Worm (Caenorhabditis elegans) whole organism, L1 larva: ENCODE data around the gene smf-1.

Source experiments
- F16B12.6 ChIP-seq: fragments of 150-350 bp; optimal IDR thresholded peaks from 2 replicates; lab custom pipeline; 2014; ENCODE audit warnings: missing biosample characterization, missing genetic modification characterization
- Y116A8C.19 ChIP-seq: sonication (generic microtip); optimal IDR thresholded peaks from 2 replicates; lab custom pipeline; 2016; ENCODE audit warnings: missing compliant biosample characterization, missing genetic modification characterization, borderline replicate concordance
- ama-1 ChIP-seq: fragments of 150-350 bp; optimal IDR thresholded peaks from 2 replicates; lab custom pipeline; 2014
- blmp-1 ChIP-seq: fragments of 150-350 bp; optimal IDR thresholded peaks from 2 replicates; lab custom pipeline; 2014; ENCODE audit warnings: missing biosample characterization, missing genetic modification characterization
- ceh-8 ChIP-seq: fragments of 200-800 bp; sonication (Bioruptor generic); optimal IDR thresholded peaks from 2 replicates; lab custom pipeline; 2018; ENCODE audit warnings: mild to moderate bottlenecking, missing genetic modification characterization, moderate library complexity, missing compliant biosample characterization
- ceh-82 ChIP-seq, 3 experiments: fragments of 150-350 bp in 1 of 3; sonication (generic microtip) in 2 of 3; optimal IDR thresholded peaks; 2 replicates each; lab custom pipeline; 2014 to 2017; ENCODE audit warnings: missing biosample characterization in 3 of 3, missing genetic modification characterization in 3 of 3
- dpl-1 ChIP-seq, 3 experiments: fragments of 150-350 bp in 2 of 3; sonication (generic microtip) in 1 of 3; optimal IDR thresholded peaks; 2 replicates each; lab custom pipeline; 2014 to 2017; ENCODE audit warnings: missing biosample characterization in 3 of 3, missing genetic modification characterization in 3 of 3, missing genetic modification reagents in 3 of 3
- efl-1 ChIP-seq, 4 experiments: fragments of 150-350 bp; optimal IDR thresholded peaks in 3 of 4; peaks in 1 of 4; 1 replicate in 1 of 4; 2 replicates in 3 of 4; lab custom pipeline; 2014; ENCODE audit warnings: missing biosample characterization in 2 of 4, missing genetic modification characterization in 2 of 4, missing genetic modification reagents in 2 of 4
- efl-3 ChIP-seq: fragments of 200-800 bp; sonication (Bioruptor generic); optimal IDR thresholded peaks from 2 replicates; lab custom pipeline; 2018; ENCODE audit warnings: mild to moderate bottlenecking, missing genetic modification characterization, missing compliant biosample characterization
- egl-13 ChIP-seq: sonication (generic microtip); optimal IDR thresholded peaks from 2 replicates; lab custom pipeline; 2016; ENCODE audit warnings: missing genotype, missing genetic modification reagents, missing genetic modification characterization, missing compliant biosample characterization
- elt-2 ChIP-seq: sonication (generic microtip); optimal IDR thresholded peaks from 2 replicates; lab custom pipeline; 2016; ENCODE audit warnings: missing genetic modification characterization, mild to moderate bottlenecking, inconsistent platforms, missing compliant biosample characterization, missing genetic modification reagents
- elt-3 ChIP-seq, 6 experiments: fragments of 150-350 bp in 1 of 6; sonication (generic microtip); optimal IDR thresholded peaks; 2 replicates each; lab custom pipeline; 2017 to 2018; ENCODE audit warnings: missing biosample characterization in 6 of 6, missing genetic modification characterization in 6 of 6, inconsistent platforms in 1 of 6
- ets-5 ChIP-seq: fragments of 200-800 bp; sonication (Bioruptor generic); IDR thresholded peaks from 2 replicates; pipeline ENCODE4 v1.3.6; 2022; ENCODE audit warnings: missing genetic modification characterization, missing compliant biosample characterization
- fkh-10 ChIP-seq: sonication (generic microtip); optimal IDR thresholded peaks from 2 replicates; lab custom pipeline; 2017; ENCODE audit warnings: missing biosample characterization, missing genetic modification reagents, missing genetic modification characterization
- fkh-4 ChIP-seq: sonication (generic microtip); optimal IDR thresholded peaks from 2 replicates; lab custom pipeline; 2016; ENCODE audit warnings: missing compliant biosample characterization, missing genetic modification characterization, borderline replicate concordance
- grh-1 ChIP-seq: fragments of 200-800 bp; sonication (Bioruptor generic); IDR thresholded peaks from 2 replicates; pipeline ENCODE4 v1.3.6; 2022; ENCODE audit warnings: missing genetic modification reagents, missing genetic modification characterization, missing compliant biosample characterization
- hpl-2 ChIP-seq: fragments of 150-350 bp; optimal IDR thresholded peaks from 2 replicates; lab custom pipeline; 2014; ENCODE audit warnings: missing biosample characterization, missing genetic modification reagents, missing genetic modification characterization
- isw-1 ChIP-seq: fragments of 200-800 bp; sonication (Bioruptor generic); IDR thresholded peaks from 2 replicates; pipeline ENCODE4 v1.3.6; 2022; ENCODE audit warnings: missing genetic modification characterization, missing compliant biosample characterization
- jun-1 ChIP-seq: fragments of 150-350 bp; optimal IDR thresholded peaks from 2 replicates; lab custom pipeline; 2014; ENCODE audit warnings: missing biosample characterization, missing genetic modification reagents, missing genetic modification characterization
- lin-13 ChIP-seq: fragments of 150-350 bp; optimal IDR thresholded peaks from 2 replicates; lab custom pipeline; 2014; ENCODE audit warnings: missing biosample characterization, missing genetic modification reagents, missing genetic modification characterization
- lin-14 ChIP-seq: fragments of 200-800 bp; sonication (Bioruptor generic); optimal IDR thresholded peaks from 2 replicates; lab custom pipeline; 2018; ENCODE audit warnings: mild to moderate bottlenecking, missing genetic modification characterization, moderate library complexity, missing compliant biosample characterization
- lin-15B ChIP-seq: fragments of 150-350 bp; sonication (generic microtip); optimal IDR thresholded peaks from 3 replicates; lab custom pipeline; 2014; ENCODE audit warnings: missing biosample characterization, missing genetic modification characterization
- lin-35 ChIP-seq, 2 experiments: fragments of 150-350 bp; optimal IDR thresholded peaks; 2 replicates each; lab custom pipeline; 2014; ENCODE audit warnings: missing biosample characterization in 2 of 2, missing genetic modification characterization in 2 of 2, missing genetic modification reagents in 2 of 2
- mdl-1 ChIP-seq, 2 experiments: fragments of 150-350 bp; optimal IDR thresholded peaks; 2 replicates each; lab custom pipeline; 2014 to 2017; ENCODE audit warnings: missing biosample characterization in 2 of 2, missing genetic modification characterization in 2 of 2, inconsistent platforms in 1 of 2
- mep-1 ChIP-seq: fragments of 150-350 bp; optimal IDR thresholded peaks from 2 replicates; lab custom pipeline; 2014; ENCODE audit warnings: missing biosample characterization, missing genetic modification characterization
- nhr-12 ChIP-seq: sonication (generic microtip); optimal IDR thresholded peaks from 2 replicates; lab custom pipeline; 2017; ENCODE audit warnings: missing biosample characterization, missing genetic modification characterization
- nhr-19 ChIP-seq: fragments of 200-800 bp; sonication (Bioruptor generic); conservative IDR thresholded peaks from 2 replicates; pipeline ENCODE4 v1.3.6; 2022; ENCODE audit warnings: missing genetic modification characterization, missing compliant biosample characterization
- nhr-20 ChIP-seq: sonication (generic microtip); optimal IDR thresholded peaks from 2 replicates; lab custom pipeline; 2016; ENCODE audit warnings: mild to moderate bottlenecking, missing genetic modification characterization, missing compliant biosample characterization
- nhr-47 ChIP-seq: sonication (generic microtip); optimal IDR thresholded peaks from 2 replicates; lab custom pipeline; 2016; ENCODE audit warnings: mild to moderate bottlenecking, missing genetic modification characterization, moderate library complexity, missing compliant biosample characterization
- nhr-71 ChIP-seq: sonication (generic microtip); optimal IDR thresholded peaks from 2 replicates; lab custom pipeline; 2016; ENCODE audit warnings: mild to moderate bottlenecking, missing genetic modification characterization, moderate library complexity, missing compliant biosample characterization
- nhr-76 ChIP-seq: sonication (generic microtip); optimal IDR thresholded peaks from 2 replicates; lab custom pipeline; 2017; ENCODE audit warnings: missing biosample characterization, missing genetic modification characterization
- nhr-84 ChIP-seq: sonication (generic microtip); optimal IDR thresholded peaks from 2 replicates; lab custom pipeline; 2017; ENCODE audit warnings: missing biosample characterization, missing genetic modification characterization
- nhr-85 ChIP-seq: sonication (generic microtip); peaks from one replicate; lab custom pipeline; 2016; ENCODE audit warnings: missing genetic modification characterization, inconsistent platforms, missing compliant biosample characterization
- nhr-90 ChIP-seq: sonication (generic microtip); optimal IDR thresholded peaks from 2 replicates; lab custom pipeline; 2016; ENCODE audit warnings: mild to moderate bottlenecking, missing genetic modification characterization, missing compliant biosample characterization; ENCODE audit not compliant: poor library complexity
- pqm-1 ChIP-seq: sonication (generic microtip); optimal IDR thresholded peaks from 3 replicates; lab custom pipeline; 2017; ENCODE audit warnings: missing biosample characterization, missing genetic modification characterization
- snu-23 ChIP-seq: sonication (generic microtip); optimal IDR thresholded peaks from 2 replicates; lab custom pipeline; 2016; ENCODE audit warnings: missing genetic modification characterization, missing compliant biosample characterization
- sptf-1 ChIP-seq: fragments of 150-350 bp; optimal IDR thresholded peaks from 2 replicates; lab custom pipeline; 2014; ENCODE audit warnings: missing biosample characterization, missing genetic modification characterization
- sup-37 ChIP-seq: fragments of 200-800 bp; sonication (Bioruptor generic); optimal IDR thresholded peaks from 2 replicates; lab custom pipeline; 2018; ENCODE audit warnings: mild to moderate bottlenecking, missing genetic modification characterization, missing compliant biosample characterization
- swsn-7 ChIP-seq: sonication (generic microtip); optimal IDR thresholded peaks from 2 replicates; lab custom pipeline; 2016; ENCODE audit warnings: missing genetic modification characterization, missing compliant biosample characterization
- tbx-2 ChIP-seq: sonication (generic microtip); optimal IDR thresholded peaks from 2 replicates; lab custom pipeline; 2016; ENCODE audit warnings: missing genetic modification characterization, missing compliant biosample characterization
- vab-15 ChIP-seq: sonication (generic microtip); optimal IDR thresholded peaks from 2 replicates; lab custom pipeline; 2017; ENCODE audit warnings: missing genotype, mild to moderate bottlenecking, missing genetic modification characterization, missing compliant biosample characterization
- xbp-1 ChIP-seq: sonication (generic microtip); optimal IDR thresholded peaks from 2 replicates; lab custom pipeline; 2016; ENCODE audit warnings: missing genetic modification characterization, missing compliant biosample characterization
- zip-4 ChIP-seq: fragments of 200-800 bp; sonication (Bioruptor generic); optimal IDR thresholded peaks from 2 replicates; lab custom pipeline; 2018; ENCODE audit warnings: mild to moderate bottlenecking, missing genetic modification characterization, moderate library complexity, missing compliant biosample characterization
- ztf-4 ChIP-seq: fragments of 150-350 bp; optimal IDR thresholded peaks from 2 replicates; lab custom pipeline; 2014; ENCODE audit warnings: missing biosample characterization, missing genetic modification characterization

smf-1 gene

DNA sequence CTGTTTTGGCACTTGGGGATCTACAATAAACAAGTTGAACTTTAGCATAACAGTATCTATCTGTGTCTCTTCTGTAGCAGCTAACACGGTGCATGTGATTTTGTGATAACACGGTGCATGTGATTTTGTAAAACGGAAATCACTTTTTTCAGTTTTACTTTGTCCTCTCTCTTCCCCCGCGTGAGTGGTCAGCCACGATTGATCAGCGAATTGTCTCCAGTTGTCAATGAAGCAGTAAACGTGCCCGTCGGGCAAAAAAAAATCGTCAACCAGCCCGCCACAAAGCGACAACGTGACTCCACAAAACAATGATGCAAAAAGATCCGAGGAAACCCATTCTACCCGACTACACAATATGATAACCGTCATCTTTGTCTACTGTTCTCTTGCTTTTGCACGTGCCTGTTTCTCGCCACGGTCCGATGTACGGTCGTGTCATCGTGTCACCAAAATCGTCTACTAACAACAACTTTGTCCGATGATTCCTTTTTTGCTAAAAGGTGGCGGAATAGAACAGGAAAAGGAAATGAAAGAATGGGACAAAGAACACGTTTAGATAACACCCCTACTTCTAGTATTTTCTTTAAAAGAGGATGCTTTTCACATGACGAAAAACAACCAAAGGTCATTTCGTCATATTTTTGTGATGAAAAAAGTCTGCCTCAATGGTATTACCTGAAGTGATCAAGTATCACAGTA lies 26.4 kb upstream of the smf-1 start (continued):
- TF ChIP-seq efl-1 (optimal IDR thresholded peaks at IDR 0.05; lab: Kevin White, UChicago): peak in 1 of 2 experiments; percentile 3
- TF ChIP-seq efl-1 (GFP tag; optimal IDR thresholded peaks at IDR 0.05 in 1 of 2; lab: Kevin White, UChicago): peak; percentile 9 to 90
- no peak for TF ChIP-seq nhr-12
- TF ChIP-seq xbp-1 (tag; lab: Kevin White, UChicago): peak; percentile 40
- TF ChIP-seq grh-1 (GFP tag; lab: Robert Waterston, UW): peak; percentile 60
- peak; percentile 60 for TF ChIP-seq lin-13 (GFP tag; lab: Kevin White, UChicago)
- TF ChIP-seq mdl-1 (tag; optimal IDR thresholded peaks at IDR 0.05; lab: Kevin White, UChicago): peak in 1 of 2 experiments; percentile 57
- TF ChIP-seq jun-1: no peak

DNA sequence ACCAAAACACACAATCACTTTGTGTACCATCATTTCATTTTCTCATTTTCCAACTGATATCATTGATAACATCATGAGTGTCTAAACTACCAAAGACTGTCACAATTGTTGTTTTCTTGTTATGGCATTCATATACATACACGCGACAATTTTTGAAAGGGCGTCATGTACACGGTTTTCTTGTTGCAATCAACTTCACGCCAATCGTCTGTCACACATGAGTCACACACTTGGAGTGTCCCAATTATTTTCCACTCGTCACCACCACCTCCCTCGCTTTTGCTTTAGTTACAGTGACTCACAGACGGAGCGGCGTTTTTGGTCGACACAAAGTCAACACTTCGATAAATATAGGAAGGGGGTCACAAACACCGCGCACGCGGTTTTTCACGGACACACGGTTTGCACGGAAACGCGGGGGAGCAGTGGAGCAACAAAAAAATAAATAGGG lies 25.1 kb upstream of the smf-1 start:
- TF ChIP-seq F16B12.6 (tag; lab: Kevin White, UChicago): no peak
- TF ChIP-seq nhr-85 (tag; lab: Kevin White, UChicago): no peak
- no peak for TF ChIP-seq efl-1 (optimal IDR thresholded peaks at IDR 0.05; lab: Kevin White, UChicago)
- peak in 1 of 2 experiments; percentile 64 for TF ChIP-seq efl-1 (GFP tag; optimal IDR thresholded peaks at IDR 0.05 in 1 of 2; lab: Kevin White, UChicago)
- no peak for TF ChIP-seq Y116A8C.19 (tag; lab: Kevin White, UChicago)
- TF ChIP-seq tbx-2: peak; percentile 22
- peak; percentile 2 for TF ChIP-seq blmp-1
- peak; percentile 10 for TF ChIP-seq mep-1 (tag; lab: Kevin White, UChicago)
- TF ChIP-seq elt-2 (tag; lab: Kevin White, UChicago): peak; percentile 59
- no peak for TF ChIP-seq fkh-10
- TF ChIP-seq lin-14 (GFP tag; lab: Kevin White, UChicago): peak; percentile 49
- no peak for TF ChIP-seq pqm-1 (tag; lab: Kevin White, UChicago)
- peak in 1 of 2 experiments; percentile 66 for TF ChIP-seq lin-35 (GFP tag; optimal IDR thresholded peaks at IDR 0.05; lab: Kevin White, UChicago)
- TF ChIP-seq elt-3 (tag; optimal IDR thresholded peaks at IDR 0.05; lab: Kevin White, UChicago): peak in 2 of 6 experiments; percentile 13 to 37
- TF ChIP-seq xbp-1 (tag; lab: Kevin White, UChicago): no peak
- peak; percentile 54 for TF ChIP-seq nhr-20 (tag; lab: Kevin White, UChicago)
- peak; percentile 44 for TF ChIP-seq nhr-19
- peak; percentile 41 for TF ChIP-seq nhr-90 (tag; lab: Kevin White, UChicago)
- no peak for TF ChIP-seq egl-13 (tag; lab: Kevin White, UChicago)
- TF ChIP-seq isw-1 (GFP tag; lab: Robert Waterston, UW): no peak
- peak; percentile 77 for TF ChIP-seq nhr-71
- TF ChIP-seq fkh-4: no peak
- 0 out of 2 replicates have a peak, but pooled peaks have one; percentile 11 for TF ChIP-seq ets-5 (GFP tag; lab: Robert Waterston, UW)
- no peak for TF ChIP-seq ztf-4 (tag; lab: Kevin White, UChicago)
- no peak for TF ChIP-seq nhr-84 (tag; lab: Kevin White, UChicago)
- TF ChIP-seq efl-3 (GFP tag; lab: Kevin White, UChicago): no peak
- no peak for TF ChIP-seq dpl-1 (GFP tag; optimal IDR thresholded peaks at IDR 0.05; lab: Kevin White, UChicago)
- TF ChIP-seq snu-23 (GFP tag; lab: Kevin White, UChicago): peak; percentile 33
- no peak for TF ChIP-seq grh-1 (GFP tag; lab: Robert Waterston, UW)
- no peak for TF ChIP-seq hpl-2
- no peak for TF ChIP-seq swsn-7
- TF ChIP-seq jun-1: peak; percentile 51

DNA sequence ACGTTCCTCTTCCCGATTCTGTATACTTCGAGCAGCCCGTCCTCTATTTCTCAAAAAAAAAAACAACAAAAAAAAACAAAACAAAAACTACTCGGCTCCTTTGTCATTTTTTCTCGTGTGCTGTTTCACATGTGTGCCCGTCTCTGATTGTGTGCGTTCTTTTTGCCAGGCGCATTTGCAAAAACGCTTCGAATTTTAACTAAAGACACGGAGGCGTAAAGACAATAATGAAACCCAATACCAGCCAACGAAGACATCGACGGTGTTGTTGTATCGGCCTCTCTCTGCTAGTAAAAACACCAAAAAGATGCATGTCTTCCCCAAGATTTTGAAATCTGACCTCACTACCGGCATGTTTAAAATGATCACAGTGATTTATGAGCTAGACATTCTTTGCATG lies 24.0 kb upstream of the smf-1 start:
- TF ChIP-seq lin-14 (GFP tag; lab: Kevin White, UChicago) (peak; percentile 28), blmp-1 (peak; percentile 2), nhr-71 (peak; percentile 29), tbx-2 (no peak), nhr-85 (tag; lab: Kevin White, UChicago) (peak; percentile 68)
- TF ChIP-seq, all 84 proteins: peak for 4

ce11 chrX:6745515-6745914 lies 22.6 kb upstream of the smf-1 start:
- no peak for TF ChIP-seq pqm-1 (tag; lab: Kevin White, UChicago)
- TF ChIP-seq nhr-47 (tag; lab: Kevin White, UChicago): no peak
- TF ChIP-seq fkh-4: no peak
- TF ChIP-seq lin-14 (GFP tag; lab: Kevin White, UChicago): peak; percentile 68
- no peak for TF ChIP-seq ama-1 (lab: Kevin White, UChicago)
- TF ChIP-seq ceh-82 (tag; optimal IDR thresholded peaks at IDR 0.05; lab: Kevin White, UChicago): peak in 1 of 3 experiments; percentile 3
- TF ChIP-seq nhr-85 (tag; lab: Kevin White, UChicago): no peak
- TF ChIP-seq elt-2 (tag; lab: Kevin White, UChicago): no peak
- TF ChIP-seq sup-37 (GFP tag; lab: Kevin White, UChicago): no peak
- no peak for TF ChIP-seq hpl-2
- no peak for TF ChIP-seq nhr-12
- no peak for TF ChIP-seq sptf-1
- TF ChIP-seq vab-15 (tag; lab: Kevin White, UChicago): no peak
- TF ChIP-seq zip-4 (GFP tag; lab: Kevin White, UChicago): no peak
- TF ChIP-seq lin-15B: no peak
- TF ChIP-seq nhr-76: no peak
- TF ChIP-seq ceh-8 (GFP tag; lab: Kevin White, UChicago): no peak
